Fruit fly (Drosophila melanogaster) whole organism, embryonic: Measurements from ENCODE around the gene His3.3B.
A peak's percentile ranks its signal among the peaks of the same experiment; 100 is the strongest.

Source experiments
- Bgb ChIP-seq: fragments of 200-800 bp; sonication (Bioruptor generic); IDR thresholded peaks from 2 replicates; pipeline ENCODE4 v1.3.6; 2022; ENCODE audit warnings: missing biosample characterization, missing genetic modification characterization; ENCODE audit not compliant: partially characterized antibody
- CG10431 ChIP-seq: fragments of 200-800 bp; sonication (Bioruptor generic); optimal IDR thresholded peaks from 3 replicates; lab custom pipeline; 2018; ENCODE audit warnings: missing biosample characterization, mild to moderate bottlenecking, missing genetic modification characterization
- CG11723 ChIP-seq: fragments of 200-800 bp; sonication (Bioruptor generic); optimal IDR thresholded peaks from 2 replicates; lab custom pipeline; 2017; ENCODE audit warnings: missing biosample characterization, mild to moderate bottlenecking, missing genetic modification characterization
- CG1233 ChIP-seq: fragments of 200-800 bp; sonication (Bioruptor generic); optimal IDR thresholded peaks from 4 replicates; lab custom pipeline; 2018; ENCODE audit warnings: missing biosample characterization, mild to moderate bottlenecking, missing genetic modification characterization
- CG14441 ChIP-seq: fragments of 200-800 bp; sonication (Bioruptor generic); IDR thresholded peaks from 2 replicates; pipeline ENCODE4 v1.3.6; 2022; ENCODE audit warnings: missing biosample characterization, missing genetic modification characterization
- CG15011 ChIP-seq: fragments of 200-800 bp; sonication (Bioruptor generic); optimal IDR thresholded peaks from 3 replicates; lab custom pipeline; 2018; ENCODE audit warnings: missing biosample characterization, mild to moderate bottlenecking, missing genetic modification characterization
- CG15601 ChIP-seq: fragments of 200-800 bp; sonication (Bioruptor generic); optimal IDR thresholded peaks from 3 replicates; lab custom pipeline; 2019; ENCODE audit warnings: missing biosample characterization, mild to moderate bottlenecking, missing genetic modification characterization, moderate library complexity
- CG16779 ChIP-seq: fragments of 200-800 bp; sonication (Bioruptor generic); IDR thresholded peaks from 2 replicates; pipeline ENCODE4 v1.3.6; 2022; ENCODE audit warnings: missing biosample characterization, missing genetic modification characterization
- CG2129 ChIP-seq: fragments of 200-800 bp; sonication (Bioruptor generic); IDR thresholded peaks from 2 replicates; pipeline ENCODE4 v1.3.6; 2022; ENCODE audit warnings: missing biosample characterization, missing genetic modification characterization; ENCODE audit not compliant: partially characterized antibody
- CG2875 ChIP-seq: fragments of 200-800 bp; sonication (Bioruptor generic); optimal IDR thresholded peaks from 2 replicates; lab custom pipeline; 2017; ENCODE audit warnings: missing biosample characterization, mild to moderate bottlenecking, missing genetic modification characterization, missing genetic modification reagents
- CG30020 ChIP-seq: fragments of 200-800 bp; optimal IDR thresholded peaks from 2 replicates; lab custom pipeline; 2019; ENCODE audit warnings: missing biosample characterization, mild to moderate bottlenecking, missing genetic modification characterization, moderate library complexity
- CG30403 ChIP-seq: fragments of 200-800 bp; sonication (Bioruptor generic); optimal IDR thresholded peaks from 3 replicates; lab custom pipeline; 2016; ENCODE audit warnings: missing biosample characterization, missing genetic modification characterization
- CG33213 ChIP-seq: fragments of 200-800 bp; sonication (Bioruptor generic); optimal IDR thresholded peaks from 3 replicates; lab custom pipeline; 2016; ENCODE audit warnings: missing biosample characterization, missing genetic modification characterization
- CG4424 ChIP-seq: fragments of 200-800 bp; sonication (Bioruptor generic); optimal IDR thresholded peaks from 3 replicates; lab custom pipeline; 2016; ENCODE audit warnings: missing biosample characterization, missing genetic modification characterization
- CG7271 ChIP-seq: fragments of 200-800 bp; sonication (Bioruptor generic); optimal IDR thresholded peaks from 2 replicates; lab custom pipeline; 2018; ENCODE audit warnings: missing biosample characterization, mild to moderate bottlenecking, missing genetic modification characterization, moderate library complexity
- CG7372 ChIP-seq: fragments of 200-800 bp; sonication (Bioruptor generic); IDR thresholded peaks from 2 replicates; pipeline ENCODE4 v1.3.6; 2022; ENCODE audit warnings: missing biosample characterization, missing genetic modification characterization
- CG7556 ChIP-seq: fragments of 200-800 bp; sonication (Bioruptor generic); optimal IDR thresholded peaks from 2 replicates; lab custom pipeline; 2017; ENCODE audit warnings: missing biosample characterization, mild to moderate bottlenecking, missing genetic modification characterization
- CG8359 ChIP-seq: fragments of 200-800 bp; sonication (Bioruptor generic); optimal IDR thresholded peaks from 2 replicates; lab custom pipeline; 2017; ENCODE audit warnings: missing biosample characterization, mild to moderate bottlenecking, missing genetic modification characterization, borderline replicate concordance
- CG8765 ChIP-seq: fragments of 200-800 bp; sonication (Bioruptor generic); IDR thresholded peaks from 2 replicates; pipeline ENCODE4 v1.3.6; 2022; ENCODE audit warnings: missing biosample characterization, missing genetic modification characterization
- D ChIP-seq, 2 experiments: fragments of 200-800 bp in 1 of 2; fragments of >200 bp in 1 of 2; sonication (Bioruptor generic) in 1 of 2; optimal IDR thresholded peaks; 2 replicates in 1 of 2; 3 replicates in 1 of 2; lab custom pipeline; 2017; ENCODE audit warnings: mild to moderate bottlenecking in 1 of 2, missing biosample characterization in 1 of 2, missing genetic modification characterization in 1 of 2, missing genetic modification reagents in 1 of 2
- Dad ChIP-seq: fragments of 200-800 bp; sonication (Bioruptor generic); optimal IDR thresholded peaks from 3 replicates; lab custom pipeline; 2016; ENCODE audit warnings: missing biosample characterization, missing genetic modification characterization
- Dbx ChIP-seq: fragments of 200-800 bp; sonication (Bioruptor generic); IDR thresholded peaks from 3 replicates; pipeline ENCODE4 v1.3.6; 2022; ENCODE audit warnings: missing biosample characterization, missing genetic modification characterization
- Dek ChIP-seq: fragments of 200-800 bp; sonication (Bioruptor generic); optimal IDR thresholded peaks from 3 replicates; lab custom pipeline; 2019; ENCODE audit warnings: missing biosample characterization, mild to moderate bottlenecking, missing genetic modification characterization, moderate library complexity
- Fer2 ChIP-seq: fragments of 200-800 bp; sonication (Bioruptor generic); optimal IDR thresholded peaks from 2 replicates; lab custom pipeline; 2018; ENCODE audit warnings: missing biosample characterization, mild to moderate bottlenecking, missing genetic modification characterization, moderate library complexity
- Hr39 ChIP-seq: fragments of >200 bp; optimal IDR thresholded peaks from 2 replicates; lab custom pipeline; 2017
- Lim3 ChIP-seq: fragments of 200-800 bp; sonication (Bioruptor generic); IDR thresholded peaks from 2 replicates; pipeline ENCODE4 v1.3.6; 2022; ENCODE audit warnings: missing biosample characterization, missing genetic modification characterization
- Mrtf ChIP-seq: fragments of 200-800 bp; sonication (Bioruptor generic); IDR thresholded peaks from 3 replicates; pipeline ENCODE4 v1.3.6; 2022; ENCODE audit warnings: missing biosample characterization, missing genetic modification characterization
- Scr ChIP-seq: fragments of 200-800 bp; sonication (Bioruptor generic); IDR thresholded peaks from 2 replicates; pipeline ENCODE4 v1.3.6; 2022; ENCODE audit warnings: missing biosample characterization, missing genetic modification characterization; ENCODE audit not compliant: partially characterized antibody
- Sin3A ChIP-seq: fragments of >200 bp; optimal IDR thresholded peaks from 2 replicates; lab custom pipeline; 2018
- Sox100B ChIP-seq: fragments of 200-800 bp; sonication (Bioruptor generic); optimal IDR thresholded peaks from 3 replicates; lab custom pipeline; 2018; ENCODE audit warnings: missing biosample characterization, mild to moderate bottlenecking, missing genetic modification characterization
- Ssrp ChIP-seq: fragments of 200-800 bp; sonication (Bioruptor generic); optimal IDR thresholded peaks from 2 replicates; lab custom pipeline; 2018; ENCODE audit warnings: missing biosample characterization, mild to moderate bottlenecking, missing genetic modification characterization, moderate library complexity
- TFAM ChIP-seq: fragments of 200-800 bp; sonication (Bioruptor generic); optimal IDR thresholded peaks from 2 replicates; lab custom pipeline; 2017; ENCODE audit warnings: missing biosample characterization, missing genetic modification characterization, inconsistent platforms
- Trl ChIP-seq, 3 experiments: fragments of >200 bp in 2 of 3; fragments of 200-800 bp in 1 of 3; sonication (Bioruptor generic) in 1 of 3; optimal IDR thresholded peaks; 2 replicates in 1 of 3; 3 replicates in 2 of 3; lab custom pipeline; 2016 to 2017; ENCODE audit warnings: missing biosample characterization in 1 of 3, missing genetic modification characterization in 1 of 3
- ash1 ChIP-seq: fragments of 200-800 bp; sonication (Bioruptor generic); optimal IDR thresholded peaks from 2 replicates; lab custom pipeline; 2018; ENCODE audit warnings: missing biosample characterization, mild to moderate bottlenecking, missing genetic modification characterization
- bowl ChIP-seq: fragments of 200-800 bp; sonication (Bioruptor generic); IDR thresholded peaks from 2 replicates; pipeline ENCODE4 v1.3.6; 2022; ENCODE audit warnings: missing biosample characterization, missing genetic modification characterization
- chn ChIP-seq: fragments of 200-800 bp; sonication (Bioruptor generic); optimal IDR thresholded peaks from 2 replicates; lab custom pipeline; 2016; ENCODE audit warnings: missing biosample characterization, missing genetic modification characterization
- ci ChIP-seq: fragments of 200-800 bp; sonication (Bioruptor generic); IDR thresholded peaks from 3 replicates; pipeline ENCODE4 v1.3.6; 2022; ENCODE audit warnings: missing biosample characterization, missing genetic modification characterization
- disco-r ChIP-seq: fragments of 200-800 bp; sonication (Bioruptor generic); optimal IDR thresholded peaks from 2 replicates; lab custom pipeline; 2016; ENCODE audit warnings: missing biosample characterization, missing genetic modification characterization
- ewg ChIP-seq: fragments of 200-800 bp; sonication (Bioruptor generic); optimal IDR thresholded peaks from 3 replicates; lab custom pipeline; 2017; ENCODE audit warnings: mild to moderate bottlenecking, missing biosample characterization, missing genetic modification reagents, missing genetic modification characterization
- fd96Cb ChIP-seq: fragments of 200-800 bp; sonication (Bioruptor generic); optimal IDR thresholded peaks from 2 replicates; lab custom pipeline; 2018; ENCODE audit warnings: missing biosample characterization, mild to moderate bottlenecking, missing genetic modification characterization, moderate library complexity
- kay ChIP-seq: fragments of 200-800 bp; sonication (Bioruptor generic); optimal IDR thresholded peaks from 2 replicates; lab custom pipeline; 2016; ENCODE audit warnings: missing biosample characterization, missing genetic modification characterization
- ken ChIP-seq: fragments of 200-800 bp; sonication (Bioruptor generic); IDR thresholded peaks from 3 replicates; pipeline ENCODE4 v1.3.6; 2022; ENCODE audit warnings: missing biosample characterization, missing genetic modification characterization
- klu ChIP-seq: fragments of 200-800 bp; sonication (Bioruptor generic); IDR thresholded peaks from 2 replicates; pipeline ENCODE4 v1.3.6; 2022; ENCODE audit warnings: missing biosample characterization, missing genetic modification characterization
- luna ChIP-seq: fragments of 200-800 bp; sonication (Bioruptor generic); optimal IDR thresholded peaks from 2 replicates; lab custom pipeline; 2016; ENCODE audit warnings: missing biosample characterization, missing genetic modification characterization
- nom ChIP-seq: fragments of 200-800 bp; sonication (Bioruptor generic); optimal IDR thresholded peaks from 2 replicates; lab custom pipeline; 2017; ENCODE audit warnings: missing biosample characterization, missing genetic modification characterization, mild to moderate bottlenecking, moderate library complexity, missing genetic modification reagents
- onecut ChIP-seq: fragments of 200-800 bp; sonication (Bioruptor generic); IDR thresholded peaks from 2 replicates; pipeline ENCODE4 v1.3.6; 2022; ENCODE audit warnings: missing biosample characterization, missing genetic modification characterization
- ranshi ChIP-seq: fragments of 200-800 bp; sonication (Bioruptor generic); IDR thresholded peaks from 2 replicates; pipeline ENCODE4 v1.3.6; 2022; ENCODE audit warnings: missing biosample characterization, missing genetic modification characterization
- row ChIP-seq: fragments of 200-800 bp; sonication (Bioruptor generic); IDR thresholded peaks from 3 replicates; pipeline ENCODE4 v1.3.6; 2022; ENCODE audit warnings: missing biosample characterization, missing genetic modification characterization
- sim ChIP-seq: fragments of 200-800 bp; sonication (Bioruptor generic); IDR thresholded peaks from 2 replicates; pipeline ENCODE4 v1.3.6; 2022; ENCODE audit warnings: missing biosample characterization, missing genetic modification characterization
- tna ChIP-seq: fragments of 200-800 bp; sonication (Bioruptor generic); IDR thresholded peaks from 2 replicates; pipeline ENCODE4 v1.3.6; 2022; ENCODE audit warnings: missing biosample characterization, missing genetic modification characterization; ENCODE audit not compliant: partially characterized antibody
- yki ChIP-seq: fragments of >200 bp; optimal IDR thresholded peaks from 3 replicates; lab custom pipeline; 2018

Gene His3.3B

dm6 chrX:9141219-9141618 is 15.2 kb downstream of the His3.3B start (continued):
- TF ChIP-seq Bgb (GFP tag; lab: Robert Waterston, UW) = no peak
- TF ChIP-seq bowl (GFP tag; lab: Robert Waterston, UW) = 0 out of 2 replicates have a peak, but pooled peaks have one; percentile 48
- peak; percentile 85 for TF ChIP-seq Mrtf (GFP tag; lab: Robert Waterston, UW)
- TF ChIP-seq CG16779 (GFP tag; lab: Robert Waterston, UW) = peak; percentile 52; the same call in 1 of the 2 replicates
- TF ChIP-seq luna (GFP tag; lab: Kevin White, UChicago) = no peak
- TF ChIP-seq Dad (GFP tag; lab: Kevin White, UChicago) = peak; percentile 25
- TF ChIP-seq ken (GFP tag; lab: Robert Waterston, UW) = peak; percentile 84
- no peak for TF ChIP-seq D (optimal IDR thresholded peaks at IDR 0.05; lab: Kevin White, UChicago)
- TF ChIP-seq D (GFP tag; optimal IDR thresholded peaks at IDR 0.05; lab: Kevin White, UChicago) = peak; percentile 70
- peak; percentile 45 for TF ChIP-seq CG33213 (GFP tag; lab: Kevin White, UChicago)
- TF ChIP-seq CG7556 = peak; percentile 61
- TF ChIP-seq Sin3A (lab: Kevin White, UChicago) = no peak
- TF ChIP-seq TFAM = no peak
- peak; percentile 79 for TF ChIP-seq nom (GFP tag; lab: Kevin White, UChicago)
- TF ChIP-seq CG30403 (GFP tag; lab: Kevin White, UChicago) = peak; percentile 57
- TF ChIP-seq klu = peak; percentile 45; the same call in 1 of the 2 replicates
- peak; percentile 76 for TF ChIP-seq fd96Cb (tag; lab: Kevin White, UChicago)
- TF ChIP-seq yki (lab: Kevin White, UChicago) = no peak
- peak; percentile 92 for TF ChIP-seq ci (GFP tag; lab: Robert Waterston, UW)
- TF ChIP-seq CG7271 = no peak
- peak; percentile 74 for TF ChIP-seq Ssrp (tag; lab: Kevin White, UChicago)
- TF ChIP-seq CG14441 (GFP tag; lab: Robert Waterston, UW) = peak; percentile 86
- no peak for TF ChIP-seq CG2129 (GFP tag; lab: Robert Waterston, UW)
- TF ChIP-seq kay (GFP tag; lab: Kevin White, UChicago) = peak; percentile 21
- peak; percentile 93 for TF ChIP-seq row (GFP tag; lab: Robert Waterston, UW)
- TF ChIP-seq CG1233 (GFP tag; lab: Kevin White, UChicago) = peak; percentile 66
- TF ChIP-seq Fer2 = peak; percentile 34
- TF ChIP-seq ewg (GFP tag; lab: Kevin White, UChicago) = peak; percentile 53
- no peak for TF ChIP-seq tna (GFP tag; lab: Robert Waterston, UW)
- no peak for TF ChIP-seq ash1 (GFP tag; lab: Kevin White, UChicago)
- no peak for TF ChIP-seq Hr39 (lab: Kevin White, UChicago)
- TF ChIP-seq CG11723 (GFP tag; lab: Kevin White, UChicago) = peak; percentile 41
- TF ChIP-seq Scr = no peak
- peak; percentile 70 for TF ChIP-seq sim
- TF ChIP-seq CG4424 (GFP tag; lab: Kevin White, UChicago) = peak; percentile 75
- peak; percentile 55 for TF ChIP-seq CG15601 (tag; lab: Kevin White, UChicago)
- no peak for TF ChIP-seq Trl (optimal IDR thresholded peaks at IDR 0.05; lab: Kevin White, UChicago)
- TF ChIP-seq Trl (GFP tag; optimal IDR thresholded peaks at IDR 0.05; lab: Kevin White, UChicago) = peak; percentile 74
- peak; percentile 78 for TF ChIP-seq Dbx
- TF ChIP-seq CG10431 = no peak
- no peak for TF ChIP-seq Sox100B (GFP tag; lab: Kevin White, UChicago)
- TF ChIP-seq ranshi = peak; percentile 85
- no peak for TF ChIP-seq CG15011
- peak; percentile 90 for TF ChIP-seq CG8765 (GFP tag; lab: Robert Waterston, UW)
- TF ChIP-seq Lim3 (GFP tag; lab: Robert Waterston, UW) = peak; percentile 32; the same call in 1 of the 2 replicates
- peak; percentile 55 for TF ChIP-seq CG8359
- peak; percentile 26 for TF ChIP-seq Dek (tag; lab: Kevin White, UChicago)
- peak; percentile 45 for TF ChIP-seq CG30020 (tag; lab: Kevin White, UChicago)
- peak; percentile 78 for TF ChIP-seq chn
- TF ChIP-seq CG2875 (GFP tag; lab: Kevin White, UChicago) = no peak
- TF ChIP-seq CG7372 (GFP tag; lab: Robert Waterston, UW) = peak; percentile 72
- TF ChIP-seq onecut (GFP tag; lab: Robert Waterston, UW) = peak; percentile 82
- no peak for TF ChIP-seq disco-r
